Worm (Caenorhabditis elegans) whole organism, late embryonic: ENCODE data around the gene str-23.

Experiments used
- C38D4.7 ChIP-seq: fragments of 200-800 bp; sonication (Bioruptor generic); optimal IDR thresholded peaks from 2 replicates; lab custom pipeline; 2018; ENCODE audit warnings: mild to moderate bottlenecking, missing genetic modification characterization, moderate library complexity, missing compliant biosample characterization
- F13H6.1 ChIP-seq: sonication (generic microtip); optimal IDR thresholded peaks from 2 replicates; lab custom pipeline; 2016; ENCODE audit warnings: missing genetic modification characterization, missing compliant biosample characterization
- K02D7.2 ChIP-seq: sonication (generic microtip); optimal IDR thresholded peaks from 2 replicates; lab custom pipeline; 2017; ENCODE audit warnings: mild to moderate bottlenecking, missing genetic modification characterization, missing compliant biosample characterization
- K09A11.1 ChIP-seq: sonication (generic microtip); optimal IDR thresholded peaks from 2 replicates; lab custom pipeline; 2017; ENCODE audit warnings: antibody characterized with exemption, mild to moderate bottlenecking, missing genetic modification characterization, missing compliant biosample characterization; ENCODE audit not compliant: insufficient read depth
- T23F11.4 ChIP-seq: fragments of 200-800 bp; sonication (Bioruptor generic); optimal IDR thresholded peaks from 2 replicates; lab custom pipeline; 2018; ENCODE audit warnings: mild to moderate bottlenecking, missing genetic modification characterization, missing compliant biosample characterization
- ahr-1 ChIP-seq: sonication (generic microtip); optimal IDR thresholded peaks from 2 replicates; lab custom pipeline; 2016; ENCODE audit warnings: missing genetic modification characterization, missing compliant biosample characterization
- ama-1 ChIP-seq: fragments of 150-350 bp; optimal IDR thresholded peaks from 2 replicates; lab custom pipeline; 2014
- ceh-14 ChIP-seq: sonication (generic microtip); optimal IDR thresholded peaks from 2 replicates; lab custom pipeline; 2016; ENCODE audit warnings: missing genotype, missing genetic modification characterization, missing compliant biosample characterization
- ceh-19 ChIP-seq: fragments of 200-800 bp; sonication (Bioruptor generic); optimal IDR thresholded peaks from 2 replicates; lab custom pipeline; 2018; ENCODE audit warnings: mild to moderate bottlenecking, missing genetic modification characterization, missing compliant biosample characterization
- ceh-2 ChIP-seq: sonication (generic microtip); optimal IDR thresholded peaks from 2 replicates; lab custom pipeline; 2016; ENCODE audit warnings: missing genotype, missing genetic modification characterization, missing compliant biosample characterization
- ceh-22 ChIP-seq: sonication (generic microtip); optimal IDR thresholded peaks from 2 replicates; lab custom pipeline; 2017; ENCODE audit warnings: missing biosample characterization, missing genetic modification characterization
- ceh-31 ChIP-seq: sonication (generic microtip); optimal IDR thresholded peaks from 2 replicates; lab custom pipeline; 2016; ENCODE audit warnings: missing genetic modification characterization, missing compliant biosample characterization
- ceh-48 ChIP-seq: sonication (generic microtip); optimal IDR thresholded peaks from 2 replicates; lab custom pipeline; 2016; ENCODE audit warnings: missing genetic modification characterization, inconsistent platforms, missing compliant biosample characterization
- dmd-4 ChIP-seq: sonication (generic microtip); optimal IDR thresholded peaks from 2 replicates; lab custom pipeline; 2016; ENCODE audit warnings: borderline replicate concordance, missing genetic modification characterization, missing compliant biosample characterization
- dve-1 ChIP-seq: sonication (generic microtip); optimal IDR thresholded peaks from 2 replicates; lab custom pipeline; 2017; ENCODE audit warnings: antibody characterized with exemption, mild to moderate bottlenecking, missing genetic modification characterization, missing compliant biosample characterization
- eyg-1 ChIP-seq: sonication (generic microtip); optimal IDR thresholded peaks from 2 replicates; lab custom pipeline; 2016; ENCODE audit warnings: missing genotype, missing genetic modification characterization, missing compliant biosample characterization
- fax-1 ChIP-seq: sonication (generic microtip); optimal IDR thresholded peaks from 2 replicates; lab custom pipeline; 2016; ENCODE audit warnings: missing genotype, missing genetic modification characterization, missing compliant biosample characterization
- fkh-10 ChIP-seq: fragments of 150-350 bp; optimal IDR thresholded peaks from 2 replicates; lab custom pipeline; 2014; ENCODE audit warnings: missing biosample characterization, missing genetic modification reagents, missing genetic modification characterization
- gmeb-2 ChIP-seq: sonication (generic microtip); optimal IDR thresholded peaks from 2 replicates; lab custom pipeline; 2016; ENCODE audit warnings: missing genetic modification characterization, inconsistent platforms, missing compliant biosample characterization
- hlh-13 ChIP-seq: fragments of 200-800 bp; sonication (Bioruptor generic); optimal IDR thresholded peaks from 2 replicates; lab custom pipeline; 2018; ENCODE audit warnings: mild to moderate bottlenecking, missing genetic modification characterization, missing compliant biosample characterization
- hlh-8 ChIP-seq: sonication (generic microtip); optimal IDR thresholded peaks from 2 replicates; lab custom pipeline; 2016; ENCODE audit warnings: missing genotype, missing genetic modification characterization, missing compliant biosample characterization
- lim-6 ChIP-seq: sonication (generic microtip); optimal IDR thresholded peaks from 2 replicates; lab custom pipeline; 2016; ENCODE audit warnings: missing genetic modification characterization, missing compliant biosample characterization
- lin-11 ChIP-seq: fragments of 200-800 bp; sonication (Bioruptor generic); optimal IDR thresholded peaks from 2 replicates; lab custom pipeline; 2018; ENCODE audit warnings: mild to moderate bottlenecking, missing genetic modification characterization, missing compliant biosample characterization
- madf-2 ChIP-seq: sonication (generic microtip); optimal IDR thresholded peaks from 2 replicates; lab custom pipeline; 2017; ENCODE audit warnings: missing genetic modification characterization, missing compliant biosample characterization
- mec-3 ChIP-seq: sonication (generic microtip); optimal IDR thresholded peaks from 2 replicates; lab custom pipeline; 2016; ENCODE audit warnings: borderline replicate concordance, missing genetic modification characterization, missing compliant biosample characterization
- nhr-11 ChIP-seq: fragments of 150-350 bp; optimal IDR thresholded peaks from 2 replicates; lab custom pipeline; 2014; ENCODE audit warnings: missing biosample characterization, missing genetic modification characterization
- nhr-232 ChIP-seq: sonication (generic microtip); optimal IDR thresholded peaks from 2 replicates; lab custom pipeline; 2016; ENCODE audit warnings: missing genetic modification characterization, missing compliant biosample characterization
- odd-2 ChIP-seq: sonication (generic microtip); optimal IDR thresholded peaks from 2 replicates; lab custom pipeline; 2017; ENCODE audit warnings: antibody characterized with exemption, mild to moderate bottlenecking, missing genetic modification characterization, missing compliant biosample characterization
- pat-9 ChIP-seq: fragments of 200-800 bp; sonication (Bioruptor generic); optimal IDR thresholded peaks from 2 replicates; lab custom pipeline; 2018; ENCODE audit warnings: mild to moderate bottlenecking, missing genetic modification characterization, moderate library complexity, missing compliant biosample characterization
- pax-1 ChIP-seq: fragments of 150-350 bp; optimal IDR thresholded peaks from 2 replicates; lab custom pipeline; 2014; ENCODE audit warnings: missing biosample characterization, missing genetic modification characterization
- ref-2 ChIP-seq: sonication (generic microtip); optimal IDR thresholded peaks from 2 replicates; lab custom pipeline; 2016; ENCODE audit warnings: missing genetic modification characterization, missing compliant biosample characterization
- rnt-1 ChIP-seq: sonication (generic microtip); optimal IDR thresholded peaks from 2 replicates; lab custom pipeline; 2016; ENCODE audit warnings: missing genetic modification characterization, missing compliant biosample characterization
- sox-4 ChIP-seq: sonication (generic microtip); optimal IDR thresholded peaks from 2 replicates; lab custom pipeline; 2017; ENCODE audit warnings: mild to moderate bottlenecking, missing genetic modification characterization, inconsistent platforms, missing compliant biosample characterization
- tbx-7 ChIP-seq: sonication (generic microtip); optimal IDR thresholded peaks from 2 replicates; lab custom pipeline; 2016; ENCODE audit warnings: missing genotype, missing genetic modification characterization, missing compliant biosample characterization
- unc-86 ChIP-seq: sonication (generic microtip); optimal IDR thresholded peaks from 2 replicates; lab custom pipeline; 2016; ENCODE audit warnings: missing genetic modification characterization, missing compliant biosample characterization
- ztf-16 ChIP-seq: sonication (generic microtip); optimal IDR thresholded peaks from 2 replicates; lab custom pipeline; 2017; ENCODE audit warnings: missing genetic modification characterization, missing compliant biosample characterization

Gene str-23

ce11 chrV:15685599-15685998, 40.9 kb downstream of the str-23 start, which contains the start of gene nhr-196:
Gene nhr-196, plus strand, starts transcription at chrV:15685716.
- TF ChIP-seq ceh-31 (tag; lab: Kevin White, UChicago), result no peak
- no peak for TF ChIP-seq eyg-1
- TF ChIP-seq tbx-7, result no peak
- TF ChIP-seq sox-4 (tag; lab: Kevin White, UChicago), result no peak
- no peak for TF ChIP-seq C38D4.7
- no peak for TF ChIP-seq K09A11.1 (tag; lab: Kevin White, UChicago)
- TF ChIP-seq fax-1 (tag; lab: Kevin White, UChicago), result no peak
- no peak for TF ChIP-seq ahr-1 (tag; lab: Kevin White, UChicago)
- no peak for TF ChIP-seq unc-86
- no peak for TF ChIP-seq pax-1 (tag; lab: Kevin White, UChicago)
- no peak for TF ChIP-seq nhr-11 (tag; lab: Kevin White, UChicago)
- no peak for TF ChIP-seq gmeb-2 (tag; lab: Kevin White, UChicago)
- TF ChIP-seq, all 69 proteins: peak for 0

DNA sequence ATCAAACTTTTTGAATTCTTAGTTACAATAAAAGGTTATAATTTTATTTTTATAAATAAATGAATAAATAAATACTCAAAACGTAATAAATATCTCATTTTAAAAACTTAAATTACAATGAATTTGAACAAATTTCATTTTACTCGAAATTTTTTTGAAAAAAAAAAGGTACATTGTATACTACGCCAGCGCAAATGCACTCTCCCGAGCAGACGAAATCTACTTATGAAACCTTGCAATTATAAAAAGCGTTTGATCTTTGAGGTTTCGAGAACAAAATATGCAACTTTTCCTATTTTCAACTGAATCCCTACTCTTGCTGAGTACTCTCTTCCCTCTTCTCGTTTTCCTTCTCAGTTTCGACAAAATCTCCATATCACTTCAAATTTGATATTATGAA, 43.0 kb downstream of the str-23 start, which contains the start of gene nhr-197:
Gene nhr-197 (plus strand): TSS at position 301 of the 400 bp plus-strand sequence.
- TF ChIP-seq madf-2 (tag; lab: Kevin White, UChicago), result no peak
- TF ChIP-seq dve-1 (tag; lab: Kevin White, UChicago), result no peak

DNA sequence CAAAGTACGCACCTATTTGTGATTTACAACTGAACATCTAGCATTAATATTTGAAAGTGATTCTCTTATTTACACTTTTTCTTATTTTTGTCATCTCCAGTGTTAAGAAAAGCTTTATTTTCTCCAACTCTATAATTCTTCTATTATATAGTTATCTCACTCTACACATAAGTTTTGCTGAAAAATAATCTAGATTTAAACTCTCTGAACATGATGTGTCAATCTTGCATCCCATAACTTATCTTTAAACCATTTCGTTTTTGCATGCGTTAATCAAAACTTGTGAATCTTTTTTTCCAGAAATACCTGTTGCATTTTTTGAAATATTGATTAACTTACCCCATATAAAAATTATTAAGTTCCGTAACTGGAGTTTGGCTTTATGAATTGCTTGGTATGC, 45.3 kb downstream of the str-23 start, which contains the start of gene nhr-268:
Gene nhr-268 (plus strand): TSS at position 301 of the 400 bp plus-strand sequence.
- TF ChIP-seq hlh-13 (GFP tag; lab: Kevin White, UChicago) (no peak), fkh-10 (GFP tag; lab: Kevin White, UChicago) (no peak), nhr-232 (no peak), ceh-2 (tag; lab: Kevin White, UChicago) (no peak), madf-2 (tag; lab: Kevin White, UChicago) (no peak), rnt-1 (no peak), ceh-48 (tag; lab: Kevin White, UChicago) (no peak), pat-9 (tag; lab: Kevin White, UChicago) (no peak), lin-11 (tag; lab: Kevin White, UChicago) (no peak), ceh-14 (no peak), hlh-8 (tag; lab: Kevin White, UChicago) (no peak), ref-2 (tag; lab: Kevin White, UChicago) (no peak), ceh-19 (GFP tag; lab: Kevin White, UChicago) (no peak), odd-2 (no peak), mec-3 (tag; lab: Kevin White, UChicago) (no peak), ztf-16 (no peak), dmd-4 (tag; lab: Kevin White, UChicago) (no peak)

- TF ChIP-seq T23F11.4 (GFP tag; lab: Kevin White, UChicago) (no peak), F13H6.1 (no peak), K09A11.1 (tag; lab: Kevin White, UChicago) (no peak), K02D7.2 (tag; lab: Kevin White, UChicago) (no peak), C38D4.7 (no peak), ama-1 (no peak), hlh-13 (GFP tag; lab: Kevin White, UChicago) (no peak), ceh-22 (tag; lab: Kevin White, UChicago) (no peak), lim-6 (tag; lab: Kevin White, UChicago) (no peak)
Observed at ce11 chrV:15693682-15694081, 49.0 kb downstream of the str-23 start, which contains the start of gene nhr-198. Gene nhr-198, plus strand, starts transcription at chrV:15693994.
